Fruit fly (Drosophila melanogaster): ENCODE results near the gene Ktl.

Gene Ktl

DNA sequence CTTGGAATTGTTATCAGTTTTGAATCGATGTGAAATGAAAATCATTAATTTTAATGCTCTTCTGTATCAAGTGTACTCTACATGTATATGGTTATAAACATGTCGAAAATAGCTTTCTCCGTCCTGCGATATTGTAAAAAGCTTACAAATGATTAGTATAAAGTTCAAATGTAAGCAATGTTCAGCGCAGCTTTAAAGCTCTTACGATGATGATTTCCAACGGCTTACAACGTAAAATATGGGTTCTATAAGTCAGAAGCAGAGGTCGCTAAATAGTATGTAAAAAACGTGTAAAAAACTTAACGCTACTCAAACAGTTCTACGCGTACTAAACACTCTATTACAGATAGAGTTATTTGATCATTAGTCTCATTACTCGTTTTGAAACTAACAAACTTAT, 11.5 kb upstream of the Ktl start (continued):
- peak; percentile 35 for TF ChIP-seq HmgD (GFP tag; optimal IDR thresholded peaks at IDR 0.05)
- TF ChIP-seq D (optimal IDR thresholded peaks at IDR 0.05) = no peak
- no peak for TF ChIP-seq D (GFP tag; optimal IDR thresholded peaks at IDR 0.05)
- TF ChIP-seq ab (GFP tag; optimal IDR thresholded peaks at IDR 0.05) = no peak
- TF ChIP-seq CG11456 (GFP tag; IDR thresholded peaks at IDR 0.05) = no peak
- TF ChIP-seq row (GFP tag; IDR thresholded peaks at IDR 0.05) = no peak
- TF ChIP-seq CG1024 (GFP tag; IDR thresholded peaks at IDR 0.05) = no peak
- no peak for TF ChIP-seq CG4282 (GFP tag; optimal IDR thresholded peaks at IDR 0.05)
- peak; percentile 34 for TF ChIP-seq CG33213 (GFP tag; optimal IDR thresholded peaks at IDR 0.05)
- TF ChIP-seq Atf-2 (GFP tag; optimal IDR thresholded peaks at IDR 0.05) = no peak
- TF ChIP-seq tgo (GFP tag; IDR thresholded peaks at IDR 0.05) = no peak
- TF ChIP-seq Nf-YB (GFP tag; optimal IDR thresholded peaks at IDR 0.05) = no peak
- TF ChIP-seq fd3F (GFP tag; optimal IDR thresholded peaks at IDR 0.05) = no peak
- peak; percentile 41 for TF ChIP-seq bcd (GFP tag; optimal IDR thresholded peaks at IDR 0.05)
- TF ChIP-seq Bgb (GFP tag; IDR thresholded peaks at IDR 0.05; ENCODE audit: partially characterized antibody) = peak; percentile 88
- no peak for TF ChIP-seq CG6689 (GFP tag; IDR thresholded peaks at IDR 0.05)
- TF ChIP-seq slbo (GFP tag; IDR thresholded peaks at IDR 0.05) = peak; percentile 35; the same call in 1 of the 2 replicates
- no peak for TF ChIP-seq ken (GFP tag; IDR thresholded peaks at IDR 0.05)
- TF ChIP-seq CG42726 (GFP tag; IDR thresholded peaks at IDR 0.05; ENCODE audit: partially characterized antibody) = peak; percentile 84
- TF ChIP-seq Ada2b (GFP tag; IDR thresholded peaks at IDR 0.05) = no peak
- no peak for TF ChIP-seq pnt (GFP tag; optimal IDR thresholded peaks at IDR 0.05)
- TF ChIP-seq CG6175 (GFP tag; IDR thresholded peaks at IDR 0.05) = no peak
- peak; percentile 32 for TF ChIP-seq Abd-B (GFP tag; optimal IDR thresholded peaks at IDR 0.05)
- no peak for TF ChIP-seq Sry-δ (GFP tag; optimal IDR thresholded peaks at IDR 0.05)
- TF ChIP-seq CG6683 (GFP tag; optimal IDR thresholded peaks at IDR 0.05) = no peak
- no peak for TF ChIP-seq CG7786 (GFP tag; optimal IDR thresholded peaks at IDR 0.05)
- no peak for TF ChIP-seq CG13894 (tag; optimal IDR thresholded peaks at IDR 0.05)
- TF ChIP-seq CG9727 (GFP tag; optimal IDR thresholded peaks at IDR 0.05) = no peak
- no peak for TF ChIP-seq Ssrp (tag; optimal IDR thresholded peaks at IDR 0.05)
- TF ChIP-seq sc (optimal IDR thresholded peaks at IDR 0.05) = no peak
- TF ChIP-seq sc (GFP tag; optimal IDR thresholded peaks at IDR 0.05) = no peak
- TF ChIP-seq tap (tag; optimal IDR thresholded peaks at IDR 0.05) = no peak
- TF ChIP-seq ssp (GFP tag; IDR thresholded peaks at IDR 0.05) = no peak
- peak; percentile 65 for TF ChIP-seq amos (GFP tag; IDR thresholded peaks at IDR 0.05; ENCODE audit: partially characterized antibody)
- no peak for TF ChIP-seq p53 (GFP tag; optimal IDR thresholded peaks at IDR 0.05)
- TF ChIP-seq CG5953 (GFP tag; IDR thresholded peaks at IDR 0.05) = no peak
- no peak for TF ChIP-seq ap (GFP tag; IDR thresholded peaks at IDR 0.05)
- no peak for TF ChIP-seq eve (GFP tag; optimal IDR thresholded peaks at IDR 0.05)
- no peak for TF ChIP-seq cg (GFP tag; optimal IDR thresholded peaks at IDR 0.05)
- peak; percentile 31; the same call in 1 of the 2 replicates for TF ChIP-seq inv (GFP tag; IDR thresholded peaks at IDR 0.05; ENCODE audit: partially characterized antibody)
- TF ChIP-seq dpn (GFP tag; optimal IDR thresholded peaks at IDR 0.05) = peak in 1 of 2 experiments; percentile 13
- no peak for TF ChIP-seq otp (GFP tag; IDR thresholded peaks at IDR 0.05)
- peak; percentile 43 for TF ChIP-seq CG10147 (GFP tag; optimal IDR thresholded peaks at IDR 0.05)
- peak; percentile 51; the same call in 1 of the 2 replicates for TF ChIP-seq CG13287 (GFP tag; IDR thresholded peaks at IDR 0.05; ENCODE audit: partially characterized antibody)
- no peak for TF ChIP-seq vnd (GFP tag; IDR thresholded peaks at IDR 0.05; ENCODE audit: partially characterized antibody)
- TF ChIP-seq cas (GFP tag; IDR thresholded peaks at IDR 0.05) = no peak
- peak; percentile 89 for TF ChIP-seq Med (GFP tag)
- TF ChIP-seq NC2β (GFP tag; optimal IDR thresholded peaks at IDR 0.05) = no peak
- TF ChIP-seq CG17912 (GFP tag; optimal IDR thresholded peaks at IDR 0.05) = no peak
- TF ChIP-seq Mrtf (GFP tag; IDR thresholded peaks at IDR 0.05) = no peak
- no peak for TF ChIP-seq CG11723 (GFP tag; optimal IDR thresholded peaks at IDR 0.05)
- no peak for TF ChIP-seq Dip3 (GFP tag; optimal IDR thresholded peaks at IDR 0.05)
